Worm (Caenorhabditis elegans) whole organism, L4/young adult: Measurements from ENCODE around the gene srd-31.

Experiments used
- W03F9.2 ChIP-seq: fragments of 150-350 bp; optimal IDR thresholded peaks from 2 replicates; lab custom pipeline; 2014; ENCODE audit warnings: missing biosample characterization, missing genetic modification characterization
- dao-5 ChIP-seq: sonication (generic microtip); optimal IDR thresholded peaks from 2 replicates; lab custom pipeline; 2016; ENCODE audit warnings: missing genotype, missing genetic modification characterization, moderate library complexity, missing compliant biosample characterization
- him-1 ChIP-seq: sonication (generic microtip); optimal IDR thresholded peaks from 2 replicates; lab custom pipeline; 2016; ENCODE audit warnings: missing genotype, missing genetic modification reagents, missing genetic modification characterization, missing compliant biosample characterization

DNA sequence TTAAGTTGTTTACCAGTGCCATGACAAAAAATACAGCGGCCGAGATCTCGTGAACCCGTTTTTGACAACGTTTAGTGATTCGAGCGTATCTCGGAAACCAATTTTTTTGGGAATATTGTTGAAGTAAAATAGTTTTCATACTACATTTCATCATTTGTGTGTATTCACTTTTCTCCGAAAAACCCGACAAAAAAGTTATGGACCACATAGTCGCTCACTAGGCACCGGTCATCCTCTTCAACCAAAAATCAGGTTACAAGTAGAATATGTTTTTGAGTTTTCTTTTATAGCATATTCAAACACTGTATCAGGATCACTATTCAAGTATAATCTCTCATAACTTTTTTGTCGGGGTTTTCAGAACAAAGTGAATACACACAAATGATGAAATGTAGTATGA is 7.2 kb upstream of the srd-31 start:
- TF ChIP-seq him-1 (no peak), dao-5 (no peak), W03F9.2 (tag; lab: Kevin White, UChicago) (no peak)
